Worm (Caenorhabditis elegans): ENCODE data around the gene F20C5.5.

DNA sequence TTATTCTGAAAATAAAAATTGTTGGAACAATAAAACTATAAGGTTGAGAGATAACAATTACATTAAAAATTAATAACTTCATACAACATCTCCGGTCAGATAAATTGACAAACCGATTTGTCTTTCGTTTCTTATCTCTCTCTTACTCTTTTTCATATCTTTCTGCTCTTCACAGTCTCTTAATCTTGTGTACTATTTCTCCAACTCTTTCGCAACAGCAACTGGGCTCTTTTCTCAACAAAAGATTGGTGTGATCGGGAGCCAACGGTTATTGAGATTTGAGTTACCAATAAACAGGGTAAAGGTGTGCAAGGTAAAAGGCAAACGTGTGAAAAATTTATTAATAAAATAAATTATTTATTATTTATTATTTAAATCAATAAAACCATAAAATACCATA is 17.2 kb upstream of the F20C5.5 start, which contains the start of gene C33D9.8:
- TF ChIP-seq nhr-23 (tag; optimal IDR thresholded peaks at IDR 0.05) (no peak), ztf-4 (tag; optimal IDR thresholded peaks at IDR 0.05) (no peak), sma-3 (GFP tag; optimal IDR thresholded peaks at IDR 0.05) (no peak), aly-2 (tag; optimal IDR thresholded peaks at IDR 0.05) (no peak)
